Fruit fly (Drosophila melanogaster): ENCODE data around the gene CG13082.
A peak's percentile ranks its signal among the peaks of the same experiment; 100 is the strongest.

CG13082 gene

dm6 chr2L:19526316-19526715, 11.9 kb upstream of the CG13082 start, which contains the start of the genes Dpm1 and CG10137 (continued):
- peak; percentile 93 for TF ChIP-seq stwl (tag; optimal IDR thresholded peaks at IDR 0.05)
- TF ChIP-seq CG17829 (tag; optimal IDR thresholded peaks at IDR 0.05) = peak; percentile 12
- peak; percentile 21 for TF ChIP-seq bcd (GFP tag; optimal IDR thresholded peaks at IDR 0.05)
- no peak for TF ChIP-seq CG8290 (GFP tag; optimal IDR thresholded peaks at IDR 0.05)
- peak in 1 of 2 experiments; percentile 4 for TF ChIP-seq CG8290 (tag; optimal IDR thresholded peaks at IDR 0.05)
- TF ChIP-seq CG31388 (GFP tag; optimal IDR thresholded peaks at IDR 0.05) = no peak
- TF ChIP-seq Dll (GFP tag; IDR thresholded peaks at IDR 0.05; ENCODE audit: partially characterized antibody) = peak; percentile 85
- no peak for TF ChIP-seq lov (optimal IDR thresholded peaks at IDR 0.05)
- TF ChIP-seq lov (GFP tag; IDR thresholded peaks at IDR 0.05) = no peak
- TF ChIP-seq CG18262 (tag; optimal IDR thresholded peaks at IDR 0.05) = peak; percentile 1
- TF ChIP-seq esg (GFP tag; conservative IDR thresholded peaks at IDR 0.05) = no peak
- TF ChIP-seq Ets97D (GFP tag; optimal IDR thresholded peaks at IDR 0.05) = peak; percentile 54
- TF ChIP-seq CG4820 (GFP tag; optimal IDR thresholded peaks at IDR 0.05) = no peak
- peak; percentile 52; the same call in 2 of the 3 replicates for TF ChIP-seq CG16813 (GFP tag; IDR thresholded peaks at IDR 0.05; ENCODE audit: partially characterized antibody)
- no peak for TF ChIP-seq CG11723 (GFP tag; optimal IDR thresholded peaks at IDR 0.05)
- TF ChIP-seq CG7372 (GFP tag; IDR thresholded peaks at IDR 0.05) = no peak
- TF ChIP-seq Max (GFP tag; optimal IDR thresholded peaks at IDR 0.05) = peak; percentile 23
- peak; percentile 82 for TF ChIP-seq MBD-R2 (GFP tag; IDR thresholded peaks at IDR 0.05)
- no peak for TF ChIP-seq CG1602 (GFP tag; optimal IDR thresholded peaks at IDR 0.05)
- no peak for TF ChIP-seq bsh (GFP tag; optimal IDR thresholded peaks at IDR 0.05)
- peak; percentile 8 for TF ChIP-seq CG7839 (tag; optimal IDR thresholded peaks at IDR 0.05)
- no peak for TF ChIP-seq Asciz (GFP tag; optimal IDR thresholded peaks at IDR 0.05)
- peak; percentile 23 for TF ChIP-seq CG2712 (tag; optimal IDR thresholded peaks at IDR 0.05)
- no peak for TF ChIP-seq dimm (GFP tag; IDR thresholded peaks at IDR 0.05)
- TF ChIP-seq Rfx (GFP tag; IDR thresholded peaks at IDR 0.05) = no peak
- peak; percentile 40; the same call in 1 of the 2 replicates for TF ChIP-seq inv (GFP tag; IDR thresholded peaks at IDR 0.05; ENCODE audit: partially characterized antibody)
- TF ChIP-seq Fer3 (tag; optimal IDR thresholded peaks at IDR 0.05) = no peak
- no peak for TF ChIP-seq Mes4 (GFP tag; optimal IDR thresholded peaks at IDR 0.05)
- TF ChIP-seq Deaf1 (tag; optimal IDR thresholded peaks at IDR 0.05) = peak; percentile 10
- TF ChIP-seq gcm (GFP tag; optimal IDR thresholded peaks at IDR 0.05) = no peak
- TF ChIP-seq B-H1 (GFP tag; IDR thresholded peaks at IDR 0.05) = no peak
- TF ChIP-seq CG13894 (tag; optimal IDR thresholded peaks at IDR 0.05) = no peak
- peak; percentile 4 for TF ChIP-seq CG30403 (GFP tag; optimal IDR thresholded peaks at IDR 0.05)
- no peak for TF ChIP-seq CG12155 (GFP tag; optimal IDR thresholded peaks at IDR 0.05)
- TF ChIP-seq CG11560 (tag; IDR thresholded peaks at IDR 0.05) = no peak
- peak; percentile 20 for TF ChIP-seq CG8924 (tag; optimal IDR thresholded peaks at IDR 0.05)
- TF ChIP-seq Hmr (GFP tag; optimal IDR thresholded peaks at IDR 0.05) = peak; percentile 42
- peak; percentile 53; the same call in 1 of the 3 replicates for TF ChIP-seq zen2 (GFP tag; IDR thresholded peaks at IDR 0.05; ENCODE audit: partially characterized antibody)
- TF ChIP-seq sob (GFP tag; IDR thresholded peaks at IDR 0.05) = 0 out of 2 replicates have a peak, but pooled peaks have one; percentile 29
- TF ChIP-seq dmrt99B (tag; optimal IDR thresholded peaks at IDR 0.05) = no peak
- TF ChIP-seq unc-4 (GFP tag; IDR thresholded peaks at IDR 0.05; ENCODE audit: partially characterized antibody) = peak; percentile 73
- no peak for TF ChIP-seq Chrac-16 (GFP tag; optimal IDR thresholded peaks at IDR 0.05)
- peak; percentile 60 for TF ChIP-seq knrl (GFP tag; IDR thresholded peaks at IDR 0.05; ENCODE audit: partially characterized antibody)
- peak; percentile 8 for TF ChIP-seq CG2120 (GFP tag; optimal IDR thresholded peaks at IDR 0.05)
- peak; percentile 63 for TF ChIP-seq lbe (GFP tag; optimal IDR thresholded peaks at IDR 0.05)
- TF ChIP-seq H2.0 (GFP tag; IDR thresholded peaks at IDR 0.05) = no peak
- peak; percentile 61 for TF ChIP-seq hbn (GFP tag; IDR thresholded peaks at IDR 0.05; ENCODE audit: partially characterized antibody)
- peak; percentile 9 for TF ChIP-seq HmgZ (tag; optimal IDR thresholded peaks at IDR 0.05)
- TF ChIP-seq pzg (GFP tag; optimal IDR thresholded peaks at IDR 0.05) = peak; percentile 63
- no peak for TF ChIP-seq peb (GFP tag; IDR thresholded peaks at IDR 0.05)
- peak; percentile 62 for TF ChIP-seq E2f2 (GFP tag; IDR thresholded peaks at IDR 0.05)
